Worm (Caenorhabditis elegans): Measurements from ENCODE around the gene F45F2.11.
A peak's percentile ranks its signal among the peaks of the same experiment; 100 is the strongest.

Gene F45F2.11

ce11 chrV:8517711-8518110, 3.0 kb downstream of the F45F2.11 start:
- TF ChIP-seq efl-1 (optimal IDR thresholded peaks at IDR 0.05) (no peak), efl-1 (GFP tag; optimal IDR thresholded peaks at IDR 0.05 in 1 of 2) (peak in 1 of 2 experiments; percentile 14), nhr-77 (tag; optimal IDR thresholded peaks at IDR 0.05) (no peak)

- no peak for TF ChIP-seq ceh-82 (tag; optimal IDR thresholded peaks at IDR 0.05)
- TF ChIP-seq unc-98 (GFP tag; IDR thresholded peaks at IDR 0.05), result no peak
- TF ChIP-seq ceh-63 (GFP tag; optimal IDR thresholded peaks at IDR 0.05), result no peak
Observed at ce11 chrV:8516426-8516825, 4.3 kb downstream of the F45F2.11 start.

ce11 chrV:8513361-8513760, 7.3 kb downstream of the F45F2.11 start, which contains the start of gene F45F2.9:
F45F2.9 (minus strand) TSS chrV:8513461.
- TF ChIP-seq sup-37 (GFP tag; optimal IDR thresholded peaks at IDR 0.05) (no peak), tlp-1 (tag; optimal IDR thresholded peaks at IDR 0.05) (no peak), ceh-63 (GFP tag; optimal IDR thresholded peaks at IDR 0.05) (no peak), sox-4 (tag; optimal IDR thresholded peaks at IDR 0.05) (no peak), C34B4.2 (tag; optimal IDR thresholded peaks at IDR 0.05) (no peak), unc-130 (tag; optimal IDR thresholded peaks at IDR 0.05) (no peak), ets-5 (GFP tag; IDR thresholded peaks at IDR 0.05) (no peak), blmp-1 (tag; optimal IDR thresholded peaks at IDR 0.05) (no peak), nhr-47 (tag; optimal IDR thresholded peaks at IDR 0.05) (no peak), lin-14 (GFP tag; optimal IDR thresholded peaks at IDR 0.05) (no peak), lin-15B (tag; optimal IDR thresholded peaks at IDR 0.05) (no peak), lsy-2 (tag; optimal IDR thresholded peaks at IDR 0.05) (no peak), nhr-85 (tag) (no peak), snpc-4 (tag; optimal IDR thresholded peaks at IDR 0.05) (no peak), hlh-4 (tag; optimal IDR thresholded peaks at IDR 0.05) (no peak), grh-1 (GFP tag; IDR thresholded peaks at IDR 0.05) (no peak), skn-1 (tag; optimal IDR thresholded peaks at IDR 0.05) (no peak), unc-30 (tag; optimal IDR thresholded peaks at IDR 0.05) (no peak), pag-3 (tag; optimal IDR thresholded peaks at IDR 0.05; ENCODE audit: borderline replicate concordance, insufficient read depth) (no peak), irx-1 (tag; optimal IDR thresholded peaks at IDR 0.05) (no peak)

- TF ChIP-seq efl-1 (optimal IDR thresholded peaks at IDR 0.05) (no peak), efl-1 (GFP tag; optimal IDR thresholded peaks at IDR 0.05 in 1 of 2) (peak in 1 of 2 experiments; percentile 5), fkh-8 (tag; optimal IDR thresholded peaks at IDR 0.05) (peak; percentile 41), hlh-17 (GFP tag; optimal IDR thresholded peaks at IDR 0.05; ENCODE audit: borderline replicate concordance) (no peak)
Observed at ce11 chrV:8507324-8507723, 13.4 kb downstream of the F45F2.11 start, which contains the start of gene ZK994.6. ZK994.6 (minus strand) TSS chrV:8507424.

ce11 chrV:8500348-8500747, 20.3 kb downstream of the F45F2.11 start:
- TF ChIP-seq unc-62 (GFP tag; optimal IDR thresholded peaks at IDR 0.05) (peak; percentile 67), nhr-84 (tag; optimal IDR thresholded peaks at IDR 0.05) (peak; percentile 79), ceh-88 (GFP tag; IDR thresholded peaks at IDR 0.05) (peak; percentile 85), ama-1 (optimal IDR thresholded peaks at IDR 0.05) (peak; percentile 59), lir-3 (tag; optimal IDR thresholded peaks at IDR 0.05; ENCODE audit: poor library complexity) (peak; percentile 87), nhr-11 (tag; optimal IDR thresholded peaks at IDR 0.05) (peak; percentile 67), swsn-7 (tag; optimal IDR thresholded peaks at IDR 0.05) (peak; percentile 94), mab-9 (GFP tag; IDR thresholded peaks at IDR 0.05) (peak; percentile 86), nhr-47 (tag; optimal IDR thresholded peaks at IDR 0.05) (peak; percentile 97), ztf-4 (tag; optimal IDR thresholded peaks at IDR 0.05) (peak; percentile 92), fkh-10 (GFP tag; optimal IDR thresholded peaks at IDR 0.05) (peak; percentile 55), irx-1 (tag; optimal IDR thresholded peaks at IDR 0.05) (peak; percentile 91), fkh-4 (tag; optimal IDR thresholded peaks at IDR 0.05; ENCODE audit: borderline replicate concordance) (peak; percentile 66), nhr-12 (tag; optimal IDR thresholded peaks at IDR 0.05) (peak; percentile 39), sptf-1 (tag; optimal IDR thresholded peaks at IDR 0.05) (no peak), nhr-19 (GFP tag; conservative IDR thresholded peaks at IDR 0.05) (peak; percentile 95), ces-1 (GFP tag; optimal IDR thresholded peaks at IDR 0.05) (peak; percentile 55), Y116A8C.19 (tag; optimal IDR thresholded peaks at IDR 0.05; ENCODE audit: borderline replicate concordance) (peak; percentile 35), blmp-1 (tag; optimal IDR thresholded peaks at IDR 0.05) (peak; percentile 33), nhr-28 (tag; optimal IDR thresholded peaks at IDR 0.05) (no peak), dpl-1 (GFP tag; optimal IDR thresholded peaks at IDR 0.05) (peak; percentile 39 to 74 (median 72)), zag-1 (tag; optimal IDR thresholded peaks at IDR 0.05) (no peak), lin-15B (tag; optimal IDR thresholded peaks at IDR 0.05) (no peak), nhr-237 (tag; optimal IDR thresholded peaks at IDR 0.05) (peak; percentile 12)

All from whole organism, L1 larva.